Worm (Caenorhabditis elegans) whole organism, L4 larva: ENCODE results near the gene npax-3.

ENCODE experiments used
- T26A8.4 ChIP-seq: fragments of 200-800 bp; sonication (Bioruptor generic); IDR thresholded peaks from 2 replicates; pipeline ENCODE4 v1.3.6; 2022; ENCODE audit warnings: missing genetic modification characterization, missing compliant biosample characterization
- aha-1 ChIP-seq: fragments of 150-350 bp; peaks from one replicate; lab custom pipeline; 2014; ENCODE audit warnings: missing biosample characterization, missing genetic modification characterization
- ama-1 ChIP-seq: fragments of 150-350 bp; optimal IDR thresholded peaks from 2 replicates; lab custom pipeline; 2014; ENCODE audit warnings: inconsistent platforms, mixed read lengths
- arid-1 ChIP-seq: fragments of 200-800 bp; sonication (Bioruptor generic); conservative IDR thresholded peaks from 2 replicates; pipeline ENCODE4 v1.3.6; 2022; ENCODE audit warnings: missing genetic modification reagents, missing genetic modification characterization, missing compliant biosample characterization
- ceh-44 ChIP-seq: fragments of 200-800 bp; sonication (Bioruptor generic); IDR thresholded peaks from 2 replicates; pipeline ENCODE4 v1.3.6; 2022; ENCODE audit warnings: missing genetic modification reagents, missing genetic modification characterization, missing compliant biosample characterization
- ctbp-1 ChIP-seq: fragments of 200-800 bp; sonication (Bioruptor generic); IDR thresholded peaks from 2 replicates; pipeline ENCODE4 v1.3.6; 2022; ENCODE audit warnings: missing genetic modification reagents, missing genetic modification characterization, missing compliant biosample characterization
- daf-12 ChIP-seq: fragments of 150-350 bp; optimal IDR thresholded peaks from 2 replicates; lab custom pipeline; 2014; ENCODE audit warnings: missing biosample characterization, missing genetic modification reagents, missing genetic modification characterization
- hif-1 ChIP-seq, 2 experiments: sonication (generic microtip); optimal IDR thresholded peaks; 2 replicates each; lab custom pipeline; 2016 to 2017; ENCODE audit warnings: missing compliant biosample characterization in 2 of 2, missing genetic modification characterization in 2 of 2, missing genetic modification reagents in 2 of 2, missing genotype in 2 of 2, mild to moderate bottlenecking in 1 of 2
- hlh-30 ChIP-seq: sonication (generic microtip); optimal IDR thresholded peaks from 2 replicates; lab custom pipeline; 2017; ENCODE audit warnings: antibody characterized with exemption, mild to moderate bottlenecking, missing genetic modification characterization, missing compliant biosample characterization; ENCODE audit not compliant: insufficient read depth
- lim-7 ChIP-seq: fragments of 200-800 bp; sonication (Bioruptor generic); IDR thresholded peaks from 2 replicates; pipeline ENCODE4 v1.3.6; 2022; ENCODE audit warnings: missing genetic modification characterization, missing compliant biosample characterization
- lin-15B ChIP-seq: fragments of 150-350 bp; sonication (generic microtip); optimal IDR thresholded peaks from 3 replicates; lab custom pipeline; 2014; ENCODE audit warnings: missing biosample characterization, missing genetic modification characterization
- lin-38 ChIP-seq: fragments of 200-800 bp; sonication (Bioruptor generic); IDR thresholded peaks from 2 replicates; pipeline ENCODE4 v1.3.6; 2022; ENCODE audit warnings: missing genetic modification reagents, missing genetic modification characterization, missing compliant biosample characterization
- lir-3 ChIP-seq: sonication (generic microtip); optimal IDR thresholded peaks from 2 replicates; lab custom pipeline; 2016; ENCODE audit warnings: mild to moderate bottlenecking, missing genetic modification characterization, missing compliant biosample characterization
- lsy-2 ChIP-seq, 2 experiments: fragments of 150-350 bp in 1 of 2; sonication (generic microtip) in 1 of 2; optimal IDR thresholded peaks; 2 replicates each; lab custom pipeline; 2014 to 2017; ENCODE audit warnings: missing biosample characterization in 2 of 2, missing genetic modification characterization in 2 of 2
- madf-9 ChIP-seq: fragments of 200-800 bp; sonication (Bioruptor generic); conservative IDR thresholded peaks from 2 replicates; pipeline ENCODE4 v1.3.6; 2022; ENCODE audit warnings: missing genetic modification reagents, missing genetic modification characterization, missing compliant biosample characterization
- mep-1 ChIP-seq: fragments of 150-350 bp; sonication (generic microtip); optimal IDR thresholded peaks from 3 replicates; lab custom pipeline; 2014; ENCODE audit warnings: missing biosample characterization, missing genetic modification characterization
- mxl-2 ChIP-seq: fragments of 200-800 bp; sonication (Bioruptor generic); conservative IDR thresholded peaks from 2 replicates; pipeline ENCODE4 v1.3.6; 2022; ENCODE audit warnings: missing genetic modification reagents, missing genetic modification characterization, missing compliant biosample characterization
- mxl-3 ChIP-seq: fragments of 200-800 bp; sonication (Bioruptor generic); optimal IDR thresholded peaks from 2 replicates; lab custom pipeline; 2018; ENCODE audit warnings: mild to moderate bottlenecking, missing genetic modification characterization, missing compliant biosample characterization
- nhr-102 ChIP-seq: sonication (generic microtip); optimal IDR thresholded peaks from 2 replicates; lab custom pipeline; 2016; ENCODE audit warnings: mild to moderate bottlenecking, missing genetic modification characterization, moderate library complexity, missing compliant biosample characterization
- nhr-11 ChIP-seq: fragments of 150-350 bp; optimal IDR thresholded peaks from 2 replicates; lab custom pipeline; 2014; ENCODE audit warnings: missing biosample characterization, missing genetic modification characterization
- nhr-111 ChIP-seq: fragments of 200-800 bp; sonication (Bioruptor generic); optimal IDR thresholded peaks from 2 replicates; lab custom pipeline; 2018; ENCODE audit warnings: mild to moderate bottlenecking, missing genetic modification characterization, missing compliant biosample characterization
- nhr-237 ChIP-seq: sonication (generic microtip); optimal IDR thresholded peaks from 2 replicates; lab custom pipeline; 2017; ENCODE audit warnings: missing biosample characterization, missing genetic modification characterization
- nhr-25 ChIP-seq: sonication (generic microtip); optimal IDR thresholded peaks from 2 replicates; lab custom pipeline; 2017; ENCODE audit warnings: missing genetic modification characterization, mild to moderate bottlenecking, missing compliant biosample characterization, antibody characterized with exemption, moderate library complexity, borderline replicate concordance; ENCODE audit not compliant: insufficient read depth
- nhr-28 ChIP-seq: fragments of 150-350 bp; optimal IDR thresholded peaks from 2 replicates; lab custom pipeline; 2014; ENCODE audit warnings: missing biosample characterization, missing genetic modification characterization
- nhr-41 ChIP-seq: fragments of 200-800 bp; sonication (Bioruptor generic); IDR thresholded peaks from 2 replicates; pipeline ENCODE4 v1.3.6; 2022; ENCODE audit warnings: missing genetic modification reagents, missing genetic modification characterization, missing compliant biosample characterization
- nhr-42 ChIP-seq: fragments of 200-800 bp; sonication (Bioruptor generic); IDR thresholded peaks from 2 replicates; pipeline ENCODE4 v1.3.6; 2022; ENCODE audit warnings: missing genetic modification characterization, missing compliant biosample characterization
- snpc-1.2 ChIP-seq: fragments of 200-800 bp; sonication (Bioruptor generic); IDR thresholded peaks from 2 replicates; pipeline ENCODE4 v1.3.6; 2022; ENCODE audit warnings: missing genetic modification reagents, missing genetic modification characterization, missing compliant biosample characterization
- spr-1 ChIP-seq: sonication (generic microtip); optimal IDR thresholded peaks from 2 replicates; lab custom pipeline; 2016; ENCODE audit warnings: mild to moderate bottlenecking, missing genetic modification characterization, missing compliant biosample characterization
- unc-130 ChIP-seq: sonication (generic microtip); optimal IDR thresholded peaks from 2 replicates; lab custom pipeline; 2016; ENCODE audit warnings: missing genetic modification reagents, missing genetic modification characterization, missing compliant biosample characterization
- unc-62 ChIP-seq, 3 experiments: fragments of 150-350 bp in 1 of 3; sonication (generic microtip); optimal IDR thresholded peaks in 2 of 3; peaks in 1 of 3; 1 replicate in 1 of 3; 2 replicates in 2 of 3; lab custom pipeline; 2014 to 2017; ENCODE audit warnings: missing biosample characterization in 3 of 3, missing genetic modification characterization in 3 of 3, missing genetic modification reagents in 3 of 3, missing genotype in 1 of 3
- zfp-3 ChIP-seq: fragments of 200-800 bp; sonication (Bioruptor generic); conservative IDR thresholded peaks from 2 replicates; pipeline ENCODE4 v1.3.6; 2022; ENCODE audit warnings: missing genetic modification reagents, missing genetic modification characterization, missing compliant biosample characterization
- zip-2 ChIP-seq: fragments of 150-350 bp; optimal IDR thresholded peaks from 2 replicates; lab custom pipeline; 2014; ENCODE audit warnings: missing biosample characterization, missing genetic modification characterization

npax-3 gene

DNA sequence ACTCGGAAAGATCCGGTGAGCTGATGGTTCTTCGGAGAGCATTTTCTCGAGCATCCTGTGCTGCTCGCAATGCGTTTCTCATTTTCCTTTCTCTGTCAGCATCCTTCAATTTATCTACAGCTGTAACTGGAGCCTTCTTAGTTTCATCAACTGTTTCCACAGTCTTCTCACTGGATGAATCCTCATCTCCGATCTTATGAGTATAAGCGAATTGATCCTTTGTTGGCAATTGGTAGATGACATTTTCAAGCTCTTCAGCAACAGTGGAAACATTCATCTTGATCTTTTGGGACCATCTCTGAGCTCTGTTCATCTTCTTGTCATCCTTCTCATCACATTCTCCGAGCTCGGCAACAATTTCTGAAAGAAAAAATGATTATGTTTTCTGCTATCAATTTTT, 48.6 kb downstream of the npax-3 start:
- TF ChIP-seq hif-1 (tag; optimal IDR thresholded peaks at IDR 0.05; lab: Kevin White, UChicago) = no peak
- TF ChIP-seq nhr-111 (GFP tag; lab: Kevin White, UChicago) = no peak
- TF ChIP-seq aha-1 (tag; lab: Kevin White, UChicago) = peak; percentile 92
- TF ChIP-seq ama-1 (lab: Kevin White, UChicago) = no peak
- no peak for TF ChIP-seq lin-15B (tag; lab: Kevin White, UChicago)
- no peak for TF ChIP-seq ceh-44
- no peak for TF ChIP-seq spr-1

DNA sequence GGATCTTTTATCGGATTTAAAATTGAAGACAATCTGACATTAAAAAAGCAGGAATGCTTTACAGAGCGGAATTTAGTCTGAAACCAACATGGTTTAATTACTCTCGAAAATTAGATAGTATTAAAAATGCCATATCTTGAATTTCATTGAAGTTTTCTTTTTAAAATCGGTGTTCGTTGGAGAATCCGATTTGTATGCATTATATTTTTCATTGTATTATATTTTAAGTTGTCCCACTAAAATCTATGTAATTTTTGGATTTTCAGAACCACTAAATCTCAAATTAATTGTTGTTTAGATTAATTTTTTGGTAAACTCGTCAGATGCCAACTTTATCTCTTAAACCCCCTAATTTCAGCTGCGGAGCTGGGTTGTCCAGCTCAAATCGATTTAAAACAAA, 49.4 kb downstream of the npax-3 start:
- TF ChIP-seq lim-7 (GFP tag; lab: Robert Waterston, UW) = 0 out of 2 replicates have a peak, but pooled peaks have one; percentile 28
- TF ChIP-seq nhr-11 (tag; lab: Kevin White, UChicago) = no peak
- no peak for TF ChIP-seq lir-3 (tag; lab: Kevin White, UChicago)
- peak; percentile 86 for TF ChIP-seq T26A8.4 (GFP tag; lab: Robert Waterston, UW)
- TF ChIP-seq lsy-2 (tag; optimal IDR thresholded peaks at IDR 0.05; lab: Kevin White, UChicago) = peak in 1 of 2 experiments; percentile 26
- peak; percentile 38 for TF ChIP-seq nhr-237 (tag; lab: Kevin White, UChicago)
- TF ChIP-seq mxl-3 = no peak
- peak; percentile 22 for TF ChIP-seq mep-1 (tag; lab: Kevin White, UChicago)
- peak; percentile 8 for TF ChIP-seq nhr-102 (tag; lab: Kevin White, UChicago)
- 0 out of 2 replicates have a peak, but pooled peaks have one; percentile 17 for TF ChIP-seq madf-9 (GFP tag; lab: Robert Waterston, UW)
- TF ChIP-seq ctbp-1 (GFP tag; lab: Robert Waterston, UW) = peak; percentile 57; the same call in 1 of the 2 replicates
- TF ChIP-seq hlh-30 (tag; lab: Kevin White, UChicago) = no peak
- 0 out of 2 replicates have a peak, but pooled peaks have one; percentile 12 for TF ChIP-seq lin-38 (GFP tag; lab: Robert Waterston, UW)
- TF ChIP-seq zfp-3 (GFP tag; lab: Robert Waterston, UW) = 0 out of 2 replicates have a peak, but pooled peaks have one; percentile 55
- TF ChIP-seq nhr-42 (GFP tag; lab: Robert Waterston, UW) = 0 out of 2 replicates have a peak, but pooled peaks have one; percentile 39
- peak; percentile 19 for TF ChIP-seq nhr-25 (tag; lab: Kevin White, UChicago)
- no peak for TF ChIP-seq nhr-41 (GFP tag; lab: Robert Waterston, UW)
- TF ChIP-seq arid-1 (GFP tag; lab: Robert Waterston, UW) = 0 out of 2 replicates have a peak, but pooled peaks have one; percentile 29

DNA sequence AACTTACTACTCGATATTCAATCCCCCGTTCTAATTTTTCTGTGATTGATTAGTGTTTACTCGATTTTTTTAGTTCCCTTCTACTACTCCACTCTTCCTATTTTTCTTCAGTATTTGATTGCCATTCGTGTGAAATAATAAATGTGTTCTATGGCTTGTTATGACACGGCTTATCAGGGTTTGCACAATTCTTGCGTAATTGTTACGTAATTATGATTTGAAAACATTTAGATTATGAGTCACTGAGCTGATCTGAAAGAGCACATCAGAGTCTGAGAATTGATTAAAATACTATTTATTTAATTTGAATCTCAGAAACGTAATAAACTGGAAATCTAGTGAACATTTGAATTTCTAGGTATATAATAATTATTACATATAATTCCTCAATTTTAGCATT, 50.3 kb downstream of the npax-3 start:
- TF ChIP-seq snpc-1.2 (GFP tag; lab: Robert Waterston, UW) (0 out of 2 replicates have a peak, but pooled peaks have one; percentile 14), daf-12 (tag; lab: Kevin White, UChicago) (no peak), zip-2 (tag; lab: Kevin White, UChicago) (no peak)

DNA sequence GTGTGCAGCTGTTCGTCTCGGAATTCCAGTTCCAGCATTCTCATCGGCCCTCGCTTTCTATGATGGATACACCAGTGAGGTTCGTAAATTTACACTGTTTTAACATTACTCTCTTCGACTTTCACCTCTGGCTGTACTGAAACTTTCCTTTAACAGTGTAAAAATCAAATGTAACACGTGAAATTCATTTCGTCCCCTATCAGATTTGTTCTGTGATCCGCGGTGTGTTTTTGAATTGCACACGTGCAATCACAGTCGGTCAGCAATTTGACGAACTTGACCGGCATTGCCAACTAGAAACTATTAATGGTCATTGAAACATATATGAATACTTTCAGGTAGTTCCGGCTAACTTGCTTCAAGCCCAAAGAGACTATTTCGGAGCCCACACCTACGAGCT, 50.9 kb downstream of the npax-3 start:
- no peak for TF ChIP-seq mep-1 (tag; lab: Kevin White, UChicago)
- TF ChIP-seq hlh-30 (tag; lab: Kevin White, UChicago) = peak; percentile 17
- 0 out of 2 replicates have a peak, but pooled peaks have one; percentile 49 for TF ChIP-seq mxl-2 (GFP tag; lab: Robert Waterston, UW)
- TF ChIP-seq unc-130 (GFP tag; lab: Kevin White, UChicago) = no peak
- peak; percentile 7 for TF ChIP-seq nhr-28 (tag; lab: Kevin White, UChicago)
- peak; percentile 1 for TF ChIP-seq mxl-3
- peak in 1 of 2 experiments; percentile 66 for TF ChIP-seq unc-62 (GFP tag; optimal IDR thresholded peaks at IDR 0.05 in 1 of 2; lab: Kevin White, UChicago)
- TF ChIP-seq unc-62 (tag; optimal IDR thresholded peaks at IDR 0.05; lab: Kevin White, UChicago) = no peak
